Worm (Caenorhabditis elegans) whole organism, early embryonic: ENCODE results near the gene cbp-2.

Experiments used
- B0310.2 ChIP-seq: sonication (generic microtip); optimal IDR thresholded peaks from 2 replicates; lab custom pipeline; 2016; ENCODE audit warnings: mild to moderate bottlenecking, missing genetic modification characterization, missing compliant biosample characterization
- ama-1 ChIP-seq: fragments of 150-350 bp; optimal IDR thresholded peaks from 2 replicates; lab custom pipeline; 2014

DNA sequence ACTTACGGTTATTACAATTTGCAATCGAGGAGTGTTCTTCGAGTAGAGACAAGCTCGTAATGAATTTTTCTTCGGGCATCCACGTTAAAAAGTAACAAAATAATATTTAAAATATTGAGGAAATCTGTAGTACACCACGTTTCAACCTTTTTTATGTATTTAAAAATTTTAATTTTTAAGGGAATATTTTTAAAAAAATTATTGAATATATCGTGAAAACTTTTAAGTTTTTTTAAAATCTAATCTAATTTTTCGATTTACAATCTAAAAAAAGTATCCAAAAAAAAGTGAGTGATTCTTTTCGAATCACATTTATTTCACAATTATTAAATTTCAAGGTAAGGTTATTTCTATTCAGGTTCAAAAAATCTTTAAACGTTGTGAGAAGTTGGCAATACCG lies 21.7 kb downstream of the cbp-2 start, which contains the start of gene gln-2:
- TF ChIP-seq ama-1 (lab: Kevin White, UChicago) (no peak), B0310.2 (no peak)
